Worm (Caenorhabditis elegans) whole organism, L4 larva: Measurements from ENCODE around the gene sri-50.

Experiments
- R02D3.7 ChIP-seq: fragments of 150-350 bp; sonication (generic microtip); optimal IDR thresholded peaks from 3 replicates; lab custom pipeline; 2014; ENCODE audit warnings: missing biosample characterization, missing genetic modification characterization
- ama-1 ChIP-seq: fragments of 150-350 bp; optimal IDR thresholded peaks from 2 replicates; lab custom pipeline; 2014; ENCODE audit warnings: inconsistent platforms, mixed read lengths
- ces-1 ChIP-seq: fragments of 150-350 bp; sonication (generic microtip); optimal IDR thresholded peaks from 4 replicates; lab custom pipeline; 2014; ENCODE audit warnings: missing biosample characterization, missing genetic modification reagents, missing genetic modification characterization
- nhr-11 ChIP-seq: fragments of 150-350 bp; optimal IDR thresholded peaks from 2 replicates; lab custom pipeline; 2014; ENCODE audit warnings: missing biosample characterization, missing genetic modification characterization
- nhr-237 ChIP-seq: sonication (generic microtip); optimal IDR thresholded peaks from 2 replicates; lab custom pipeline; 2017; ENCODE audit warnings: missing biosample characterization, missing genetic modification characterization

DNA sequence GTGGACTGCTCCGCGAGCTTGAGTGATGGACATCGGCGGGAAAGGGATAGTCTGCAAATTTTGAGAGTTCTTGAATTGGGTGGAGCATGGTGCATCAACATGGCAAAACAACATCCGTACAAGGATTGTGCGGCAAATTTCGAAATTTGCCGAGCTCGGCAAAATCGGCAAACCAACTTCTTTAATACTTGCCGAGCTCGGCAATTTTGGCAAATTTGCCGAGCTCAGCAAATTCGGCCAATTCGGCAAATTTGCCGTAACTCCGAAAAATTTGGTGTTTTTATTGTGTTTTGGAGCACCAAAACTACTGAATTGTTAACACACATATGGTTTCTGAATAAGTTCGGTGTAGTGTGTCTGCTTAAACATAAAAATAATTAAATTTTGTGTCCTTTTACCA lies 33.4 kb upstream of the sri-50 start, which contains the start of gene fbxc-55:
- TF ChIP-seq nhr-11 (tag; lab: Kevin White, UChicago) (no peak), ama-1 (lab: Kevin White, UChicago) (no peak), R02D3.7 (tag; lab: Kevin White, UChicago) (no peak), ces-1 (GFP tag; lab: Kevin White, UChicago) (no peak), nhr-237 (tag; lab: Kevin White, UChicago) (no peak)
